Worm (Caenorhabditis elegans) whole organism, young adult: ENCODE results near the gene ceeh-2.

Source experiments
- B0336.3 ChIP-seq: fragments of 200-800 bp; sonication (Bioruptor generic); IDR thresholded peaks from 2 replicates; pipeline ENCODE4 v1.3.6; 2022; ENCODE audit warnings: missing genetic modification characterization, missing compliant biosample characterization
- F22D6.2 ChIP-seq: sonication (generic microtip); optimal IDR thresholded peaks from 2 replicates; lab custom pipeline; 2016; ENCODE audit warnings: mild to moderate bottlenecking, missing genetic modification characterization, missing compliant biosample characterization
- F23B12.7 ChIP-seq: sonication (generic microtip); optimal IDR thresholded peaks from 2 replicates; lab custom pipeline; 2017; ENCODE audit warnings: missing genetic modification characterization, mild to moderate bottlenecking, missing compliant biosample characterization, antibody characterized with exemption, moderate library complexity; ENCODE audit not compliant: insufficient read depth
- F39B2.1 ChIP-seq: fragments of 200-800 bp; sonication (Bioruptor generic); IDR thresholded peaks from 2 replicates; pipeline ENCODE4 v1.3.6; 2022; ENCODE audit warnings: missing genetic modification reagents, missing genetic modification characterization, missing compliant biosample characterization
- F52B5.7 ChIP-seq: sonication (generic microtip); optimal IDR thresholded peaks from 2 replicates; lab custom pipeline; 2016; ENCODE audit warnings: mild to moderate bottlenecking, missing genetic modification characterization, missing compliant biosample characterization
- F57C9.4 ChIP-seq: sonication (generic microtip); optimal IDR thresholded peaks from 2 replicates; lab custom pipeline; 2017; ENCODE audit warnings: mild to moderate bottlenecking, missing genetic modification characterization, missing compliant biosample characterization
- K12H6.12 ChIP-seq: fragments of 200-800 bp; sonication (Bioruptor generic); optimal IDR thresholded peaks from 2 replicates; lab custom pipeline; 2018; ENCODE audit warnings: mild to moderate bottlenecking, missing genetic modification characterization, missing compliant biosample characterization
- Y53F4B.3 ChIP-seq: fragments of 200-800 bp; sonication (Bioruptor generic); IDR thresholded peaks from 2 replicates; pipeline ENCODE4 v1.3.6; 2022; ENCODE audit warnings: missing genetic modification reagents, missing genetic modification characterization, missing compliant biosample characterization
- Y53G8AR.9 ChIP-seq: fragments of 200-800 bp; sonication (Bioruptor generic); conservative IDR thresholded peaks from 2 replicates; pipeline ENCODE4 v1.3.6; 2022; ENCODE audit warnings: missing genetic modification reagents, missing genetic modification characterization, missing compliant biosample characterization
- Y67H2A.10 ChIP-seq: fragments of 200-800 bp; sonication (Bioruptor generic); conservative IDR thresholded peaks from 2 replicates; pipeline ENCODE4 v1.3.6; 2022; ENCODE audit warnings: missing genetic modification reagents, missing genetic modification characterization, missing compliant biosample characterization
- ZK185.1 ChIP-seq: sonication (generic microtip); optimal IDR thresholded peaks from 2 replicates; lab custom pipeline; 2016; ENCODE audit warnings: mild to moderate bottlenecking, missing genetic modification characterization, missing compliant biosample characterization; ENCODE audit not compliant: poor library complexity, severe bottlenecking
- ama-1 ChIP-seq, 3 experiments: fragments of 150-350 bp in 1 of 3; sonication (generic microtip) in 2 of 3; optimal IDR thresholded peaks; 2 replicates each; lab custom pipeline; 2014 to 2018; ENCODE audit warnings: missing biosample characterization in 2 of 3, missing genetic modification characterization in 2 of 3, missing genetic modification reagents in 2 of 3
- atf-7 ChIP-seq: sonication (generic microtip); optimal IDR thresholded peaks from 2 replicates; lab custom pipeline; 2017; ENCODE audit warnings: mild to moderate bottlenecking, missing genetic modification characterization, missing compliant biosample characterization
- athp-1 ChIP-seq: sonication (generic microtip); optimal IDR thresholded peaks from 2 replicates; lab custom pipeline; 2017; ENCODE audit warnings: mild to moderate bottlenecking, missing genetic modification characterization, missing compliant biosample characterization
- bed-2 ChIP-seq: fragments of 200-800 bp; sonication (Bioruptor generic); IDR thresholded peaks from 2 replicates; pipeline ENCODE4 v1.3.6; 2022; ENCODE audit warnings: missing genetic modification reagents, missing genetic modification characterization, missing compliant biosample characterization
- cebp-1 ChIP-seq, 2 experiments: fragments of 200-800 bp in 1 of 2; sonication (Bioruptor generic) in 1 of 2; sonication (generic microtip) in 1 of 2; IDR thresholded peaks in 1 of 2; optimal IDR thresholded peaks in 1 of 2; 2 replicates each; pipeline versions ENCODE4 v1.3.6 to Lab custom; 2017 to 2022; ENCODE audit warnings: missing compliant biosample characterization in 2 of 2, missing genetic modification characterization in 2 of 2, mild to moderate bottlenecking in 1 of 2, missing genetic modification reagents in 1 of 2, moderate library complexity in 1 of 2
- cebp-2 ChIP-seq: fragments of 200-800 bp; sonication (Bioruptor generic); IDR thresholded peaks from 2 replicates; pipeline ENCODE4 v1.3.6; 2022; ENCODE audit warnings: missing genetic modification characterization, missing compliant biosample characterization
- ceh-27 ChIP-seq: fragments of 200-800 bp; sonication (Bioruptor generic); optimal IDR thresholded peaks from 2 replicates; lab custom pipeline; 2018; ENCODE audit warnings: mild to moderate bottlenecking, missing genetic modification characterization, moderate library complexity, missing compliant biosample characterization
- ceh-40 ChIP-seq: fragments of 200-800 bp; sonication (Bioruptor generic); IDR thresholded peaks from 2 replicates; pipeline ENCODE4 v1.3.6; 2022; ENCODE audit warnings: missing genetic modification characterization, missing compliant biosample characterization
- ceh-58 ChIP-seq: fragments of 200-800 bp; sonication (Bioruptor generic); IDR thresholded peaks from 2 replicates; pipeline ENCODE4 v1.3.6; 2022; ENCODE audit warnings: missing genetic modification characterization, missing compliant biosample characterization
- ceh-79 ChIP-seq: sonication (generic microtip); optimal IDR thresholded peaks from 2 replicates; lab custom pipeline; 2017; ENCODE audit warnings: mild to moderate bottlenecking, missing genetic modification characterization, missing compliant biosample characterization
- dpff-1 ChIP-seq: sonication (generic microtip); optimal IDR thresholded peaks from 2 replicates; lab custom pipeline; 2017; ENCODE audit warnings: mild to moderate bottlenecking, missing genetic modification characterization, missing compliant biosample characterization
- gei-17 ChIP-seq: fragments of 200-800 bp; sonication (Bioruptor generic); optimal IDR thresholded peaks from 2 replicates; lab custom pipeline; 2018; ENCODE audit warnings: mild to moderate bottlenecking, missing genetic modification characterization, missing compliant biosample characterization
- hlh-12 ChIP-seq: sonication (generic microtip); optimal IDR thresholded peaks from 2 replicates; lab custom pipeline; 2016; ENCODE audit warnings: missing genetic modification characterization, missing compliant biosample characterization
- let-607 ChIP-seq, 2 experiments: fragments of 200-800 bp in 1 of 2; sonication (Bioruptor generic) in 1 of 2; sonication (generic microtip) in 1 of 2; optimal IDR thresholded peaks; 2 replicates each; lab custom pipeline; 2016 to 2018; ENCODE audit warnings: mild to moderate bottlenecking in 2 of 2, missing compliant biosample characterization in 2 of 2, missing genetic modification characterization in 2 of 2, moderate library complexity in 2 of 2, missing genotype in 1 of 2
- lin-26 ChIP-seq: fragments of 200-800 bp; sonication (Bioruptor generic); IDR thresholded peaks from 2 replicates; pipeline ENCODE4 v1.3.6; 2022; ENCODE audit warnings: missing genetic modification reagents, missing genetic modification characterization, missing compliant biosample characterization
- lsl-1 ChIP-seq: fragments of 200-800 bp; sonication (Bioruptor generic); optimal IDR thresholded peaks from 2 replicates; lab custom pipeline; 2018; ENCODE audit warnings: mild to moderate bottlenecking, missing genetic modification characterization, moderate library complexity, missing compliant biosample characterization
- madf-10 ChIP-seq: sonication (generic microtip); optimal IDR thresholded peaks from 2 replicates; lab custom pipeline; 2016; ENCODE audit warnings: mild to moderate bottlenecking, missing genetic modification characterization, missing compliant biosample characterization
- mes-4 ChIP-seq: sonication (generic microtip); optimal IDR thresholded peaks from 2 replicates; lab custom pipeline; 2016; ENCODE audit warnings: missing genotype, missing genetic modification characterization, missing compliant biosample characterization
- mxl-1 ChIP-seq: sonication (generic microtip); optimal IDR thresholded peaks from 2 replicates; lab custom pipeline; 2016; ENCODE audit warnings: missing genetic modification characterization, missing compliant biosample characterization
- nhr-80 ChIP-seq: sonication (generic microtip); optimal IDR thresholded peaks from 2 replicates; lab custom pipeline; 2016; ENCODE audit warnings: missing genetic modification characterization, missing compliant biosample characterization
- nhr-90 ChIP-seq: sonication (generic microtip); optimal IDR thresholded peaks from 2 replicates; lab custom pipeline; 2016; ENCODE audit warnings: missing genotype, mild to moderate bottlenecking, missing genetic modification characterization, missing compliant biosample characterization
- rcor-1 ChIP-seq: fragments of 200-800 bp; sonication (Bioruptor generic); IDR thresholded peaks from 2 replicates; pipeline ENCODE4 v1.3.6; 2022; ENCODE audit warnings: missing genetic modification reagents, missing genetic modification characterization, missing compliant biosample characterization
- unc-130 ChIP-seq: sonication (generic microtip); optimal IDR thresholded peaks from 2 replicates; lab custom pipeline; 2016; ENCODE audit warnings: missing genetic modification reagents, missing genetic modification characterization, missing compliant biosample characterization
- unc-62 ChIP-seq: fragments of 150-350 bp; optimal IDR thresholded peaks from 2 replicates; lab custom pipeline; 2014; ENCODE audit warnings: missing biosample characterization, missing genetic modification reagents, missing genetic modification characterization
- zfh-2 ChIP-seq: fragments of 200-800 bp; sonication (Bioruptor generic); conservative IDR thresholded peaks from 2 replicates; pipeline ENCODE4 v1.3.6; 2022; ENCODE audit warnings: missing genetic modification reagents, missing genetic modification characterization, missing compliant biosample characterization
- ztf-25 ChIP-seq: fragments of 200-800 bp; sonication (Bioruptor generic); IDR thresholded peaks from 2 replicates; pipeline ENCODE4 v1.3.6; 2022; ENCODE audit warnings: missing genetic modification reagents, missing genetic modification characterization, missing compliant biosample characterization
- ztf-3 ChIP-seq: fragments of 200-800 bp; sonication (Bioruptor generic); optimal IDR thresholded peaks from 2 replicates; lab custom pipeline; 2018; ENCODE audit warnings: mild to moderate bottlenecking, missing genetic modification characterization, missing compliant biosample characterization
- ztf-6 ChIP-seq: fragments of 200-800 bp; sonication (Bioruptor generic); IDR thresholded peaks from 2 replicates; pipeline ENCODE4 v1.3.6; 2022; ENCODE audit warnings: missing genetic modification reagents, missing genetic modification characterization, missing compliant biosample characterization

The ceeh-2 gene

ce11 chrV:10383950-10384349, 26.2 kb upstream of the ceeh-2 start, which contains the start of gene spe-10 (continued):
- no peak for TF ChIP-seq ztf-3 (GFP tag; lab: Kevin White, UChicago)

- no peak for TF ChIP-seq ceh-79 (tag; lab: Kevin White, UChicago)
- no peak for TF ChIP-seq nhr-90 (tag; lab: Kevin White, UChicago)
- no peak for TF ChIP-seq ceh-40
- TF ChIP-seq ceh-58 (GFP tag; lab: Robert Waterston, UW): no peak
- TF ChIP-seq cebp-1 (GFP tag; IDR thresholded peaks at IDR 0.05; lab: Robert Waterston, UW): no peak
- TF ChIP-seq cebp-1 (tag; optimal IDR thresholded peaks at IDR 0.05; lab: Kevin White, UChicago): no peak
- TF ChIP-seq atf-7 (tag; lab: Kevin White, UChicago): no peak
- no peak for TF ChIP-seq ZK185.1 (tag; lab: Kevin White, UChicago)
- TF ChIP-seq Y53G8AR.9: no peak
- TF ChIP-seq bed-2 (GFP tag; lab: Robert Waterston, UW): no peak
- no peak for TF ChIP-seq hlh-12 (tag; lab: Kevin White, UChicago)
- no peak for TF ChIP-seq athp-1
- no peak for TF ChIP-seq K12H6.12 (tag; lab: Kevin White, UChicago)
- no peak for TF ChIP-seq F57C9.4 (tag; lab: Kevin White, UChicago)
- TF ChIP-seq madf-10 (tag; lab: Kevin White, UChicago): no peak
- no peak for TF ChIP-seq lin-26 (GFP tag; lab: Robert Waterston, UW)
Observed at ce11 chrV:10382142-10382541, 24.4 kb upstream of the ceeh-2 start, which contains the start of gene pqn-2. Gene pqn-2 (plus strand): TSS chrV:10382442.

ce11 chrV:10381726-10382125, 24.0 kb upstream of the ceeh-2 start, which contains the start of gene abu-1:
Gene abu-1 (minus strand): TSS chrV:10381826.
- no peak for TF ChIP-seq ceh-27
- TF ChIP-seq gei-17 (GFP tag; lab: Kevin White, UChicago): no peak
- no peak for TF ChIP-seq F23B12.7 (tag; lab: Kevin White, UChicago)
- TF ChIP-seq lsl-1 (GFP tag; lab: Kevin White, UChicago): no peak
- no peak for TF ChIP-seq mxl-1 (tag; lab: Kevin White, UChicago)
- TF ChIP-seq F57C9.4 (tag; lab: Kevin White, UChicago): no peak
- TF ChIP-seq ztf-6 (GFP tag; lab: Robert Waterston, UW): no peak
- TF ChIP-seq Y53F4B.3: no peak
- no peak for TF ChIP-seq F22D6.2 (tag; lab: Kevin White, UChicago)
- TF ChIP-seq unc-130: no peak
- no peak for TF ChIP-seq F39B2.1 (GFP tag; lab: Robert Waterston, UW)
- no peak for TF ChIP-seq rcor-1 (GFP tag; lab: Robert Waterston, UW)
- TF ChIP-seq F52B5.7: no peak
- TF ChIP-seq let-607 (tag; optimal IDR thresholded peaks at IDR 0.05; lab: Kevin White, UChicago): no peak

ce11 chrV:10379761-10380160, 22.1 kb upstream of the ceeh-2 start:
- TF ChIP-seq ama-1 (optimal IDR thresholded peaks at IDR 0.05; lab: Kevin White, UChicago) (no peak), ama-1 (GFP tag; optimal IDR thresholded peaks at IDR 0.05; lab: Kevin White, UChicago) (no peak), Y67H2A.10 (no peak), mes-4 (tag; lab: Kevin White, UChicago) (no peak), B0336.3 (GFP tag; lab: Robert Waterston, UW) (no peak), ztf-25 (GFP tag; lab: Robert Waterston, UW) (no peak), unc-62 (GFP tag; lab: Kevin White, UChicago) (no peak), unc-130 (no peak), Y53F4B.3 (no peak), zfh-2 (GFP tag; lab: Robert Waterston, UW) (no peak), cebp-2 (GFP tag; lab: Robert Waterston, UW) (no peak), athp-1 (no peak), nhr-80 (tag; lab: Kevin White, UChicago) (no peak), dpff-1 (no peak), F22D6.2 (tag; lab: Kevin White, UChicago) (no peak)
